Worm (Caenorhabditis elegans) whole organism, late embryonic: Measurements from ENCODE around the gene R186.8.

Experiments used
- C08G9.2 ChIP-seq: sonication (generic microtip); optimal IDR thresholded peaks from 2 replicates; lab custom pipeline; 2016; ENCODE audit warnings: mild to moderate bottlenecking, missing genetic modification characterization, moderate library complexity, missing compliant biosample characterization
- C38D4.7 ChIP-seq: fragments of 200-800 bp; sonication (Bioruptor generic); optimal IDR thresholded peaks from 2 replicates; lab custom pipeline; 2018; ENCODE audit warnings: mild to moderate bottlenecking, missing genetic modification characterization, moderate library complexity, missing compliant biosample characterization
- K09A11.1 ChIP-seq: sonication (generic microtip); optimal IDR thresholded peaks from 2 replicates; lab custom pipeline; 2017; ENCODE audit warnings: antibody characterized with exemption, mild to moderate bottlenecking, missing genetic modification characterization, missing compliant biosample characterization; ENCODE audit not compliant: insufficient read depth
- T23F11.4 ChIP-seq: fragments of 200-800 bp; sonication (Bioruptor generic); optimal IDR thresholded peaks from 2 replicates; lab custom pipeline; 2018; ENCODE audit warnings: mild to moderate bottlenecking, missing genetic modification characterization, missing compliant biosample characterization
- ahr-1 ChIP-seq: sonication (generic microtip); optimal IDR thresholded peaks from 2 replicates; lab custom pipeline; 2016; ENCODE audit warnings: missing genetic modification characterization, missing compliant biosample characterization
- ceh-19 ChIP-seq: fragments of 200-800 bp; sonication (Bioruptor generic); optimal IDR thresholded peaks from 2 replicates; lab custom pipeline; 2018; ENCODE audit warnings: mild to moderate bottlenecking, missing genetic modification characterization, missing compliant biosample characterization
- ceh-2 ChIP-seq: sonication (generic microtip); optimal IDR thresholded peaks from 2 replicates; lab custom pipeline; 2016; ENCODE audit warnings: missing genotype, missing genetic modification characterization, missing compliant biosample characterization
- ceh-22 ChIP-seq: sonication (generic microtip); optimal IDR thresholded peaks from 2 replicates; lab custom pipeline; 2017; ENCODE audit warnings: missing biosample characterization, missing genetic modification characterization
- ceh-24 ChIP-seq: sonication (generic microtip); optimal IDR thresholded peaks from 2 replicates; lab custom pipeline; 2016; ENCODE audit warnings: mild to moderate bottlenecking, missing genetic modification characterization, missing compliant biosample characterization
- ceh-30 ChIP-seq: fragments of 150-350 bp; optimal IDR thresholded peaks from 2 replicates; lab custom pipeline; 2014; ENCODE audit warnings: missing biosample characterization, missing genetic modification characterization
- ceh-34 ChIP-seq: sonication (generic microtip); optimal IDR thresholded peaks from 2 replicates; lab custom pipeline; 2016; ENCODE audit warnings: mild to moderate bottlenecking, missing genetic modification characterization, missing compliant biosample characterization
- ceh-6 ChIP-seq: fragments of 200-800 bp; sonication (Bioruptor generic); optimal IDR thresholded peaks from 2 replicates; lab custom pipeline; 2018; ENCODE audit warnings: mild to moderate bottlenecking, missing genetic modification characterization, missing compliant biosample characterization
- dmd-4 ChIP-seq: sonication (generic microtip); optimal IDR thresholded peaks from 2 replicates; lab custom pipeline; 2016; ENCODE audit warnings: borderline replicate concordance, missing genetic modification characterization, missing compliant biosample characterization
- elt-2 ChIP-seq: sonication (generic microtip); optimal IDR thresholded peaks from 2 replicates; lab custom pipeline; 2016; ENCODE audit warnings: missing genetic modification reagents, missing genetic modification characterization, missing compliant biosample characterization
- elt-4 ChIP-seq: sonication (generic microtip); optimal IDR thresholded peaks from 2 replicates; lab custom pipeline; 2016; ENCODE audit warnings: missing genetic modification characterization, missing compliant biosample characterization
- ets-4 ChIP-seq: sonication (generic microtip); optimal IDR thresholded peaks from 2 replicates; lab custom pipeline; 2016; ENCODE audit warnings: missing genetic modification characterization, missing compliant biosample characterization
- eyg-1 ChIP-seq: sonication (generic microtip); optimal IDR thresholded peaks from 2 replicates; lab custom pipeline; 2016; ENCODE audit warnings: missing genotype, missing genetic modification characterization, missing compliant biosample characterization
- fkh-10 ChIP-seq: fragments of 150-350 bp; optimal IDR thresholded peaks from 2 replicates; lab custom pipeline; 2014; ENCODE audit warnings: missing biosample characterization, missing genetic modification reagents, missing genetic modification characterization
- fkh-6 ChIP-seq: sonication (generic microtip); optimal IDR thresholded peaks from 2 replicates; lab custom pipeline; 2016; ENCODE audit warnings: missing genetic modification characterization, missing compliant biosample characterization
- hlh-15 ChIP-seq: sonication (generic microtip); optimal IDR thresholded peaks from 2 replicates; lab custom pipeline; 2016; ENCODE audit warnings: missing genetic modification characterization, missing compliant biosample characterization
- hlh-30 ChIP-seq: sonication (generic microtip); optimal IDR thresholded peaks from 2 replicates; lab custom pipeline; 2017; ENCODE audit warnings: antibody characterized with exemption, missing genetic modification characterization, missing compliant biosample characterization; ENCODE audit not compliant: insufficient read depth
- hlh-6 ChIP-seq: sonication (generic microtip); optimal IDR thresholded peaks from 2 replicates; lab custom pipeline; 2016; ENCODE audit warnings: missing genotype, missing genetic modification characterization, missing compliant biosample characterization
- lim-6 ChIP-seq: sonication (generic microtip); optimal IDR thresholded peaks from 2 replicates; lab custom pipeline; 2016; ENCODE audit warnings: missing genetic modification characterization, missing compliant biosample characterization
- lin-11 ChIP-seq: fragments of 200-800 bp; sonication (Bioruptor generic); optimal IDR thresholded peaks from 2 replicates; lab custom pipeline; 2018; ENCODE audit warnings: mild to moderate bottlenecking, missing genetic modification characterization, missing compliant biosample characterization
- madf-2 ChIP-seq: sonication (generic microtip); optimal IDR thresholded peaks from 2 replicates; lab custom pipeline; 2017; ENCODE audit warnings: missing genetic modification characterization, missing compliant biosample characterization
- mec-3 ChIP-seq: sonication (generic microtip); optimal IDR thresholded peaks from 2 replicates; lab custom pipeline; 2016; ENCODE audit warnings: borderline replicate concordance, missing genetic modification characterization, missing compliant biosample characterization
- nhr-11 ChIP-seq: fragments of 150-350 bp; optimal IDR thresholded peaks from 2 replicates; lab custom pipeline; 2014; ENCODE audit warnings: missing biosample characterization, missing genetic modification characterization
- npax-4 ChIP-seq: sonication (generic microtip); optimal IDR thresholded peaks from 2 replicates; lab custom pipeline; 2016; ENCODE audit warnings: missing genetic modification characterization, missing compliant biosample characterization
- odd-2 ChIP-seq: sonication (generic microtip); optimal IDR thresholded peaks from 2 replicates; lab custom pipeline; 2017; ENCODE audit warnings: antibody characterized with exemption, mild to moderate bottlenecking, missing genetic modification characterization, missing compliant biosample characterization
- pat-9 ChIP-seq: fragments of 200-800 bp; sonication (Bioruptor generic); optimal IDR thresholded peaks from 2 replicates; lab custom pipeline; 2018; ENCODE audit warnings: mild to moderate bottlenecking, missing genetic modification characterization, moderate library complexity, missing compliant biosample characterization
- pqm-1 ChIP-seq: sonication (generic microtip); optimal IDR thresholded peaks from 2 replicates; lab custom pipeline; 2016; ENCODE audit warnings: missing genetic modification characterization, missing compliant biosample characterization
- pros-1 ChIP-seq: fragments of 150-350 bp; optimal IDR thresholded peaks from 2 replicates; lab custom pipeline; 2014; ENCODE audit warnings: missing biosample characterization, missing genetic modification reagents, missing genetic modification characterization
- ref-2 ChIP-seq: sonication (generic microtip); optimal IDR thresholded peaks from 2 replicates; lab custom pipeline; 2016; ENCODE audit warnings: missing genetic modification characterization, missing compliant biosample characterization
- rnt-1 ChIP-seq: sonication (generic microtip); optimal IDR thresholded peaks from 2 replicates; lab custom pipeline; 2016; ENCODE audit warnings: missing genetic modification characterization, missing compliant biosample characterization
- sox-4 ChIP-seq: sonication (generic microtip); optimal IDR thresholded peaks from 2 replicates; lab custom pipeline; 2017; ENCODE audit warnings: mild to moderate bottlenecking, missing genetic modification characterization, inconsistent platforms, missing compliant biosample characterization
- syd-9 ChIP-seq: sonication (generic microtip); optimal IDR thresholded peaks from 2 replicates; lab custom pipeline; 2016; ENCODE audit warnings: mild to moderate bottlenecking, missing genetic modification characterization, moderate library complexity, missing compliant biosample characterization
- tbx-2 ChIP-seq: sonication (generic microtip); optimal IDR thresholded peaks from 2 replicates; lab custom pipeline; 2016; ENCODE audit warnings: missing genetic modification characterization, missing compliant biosample characterization
- ttx-3 ChIP-seq: sonication (generic microtip); optimal IDR thresholded peaks from 2 replicates; lab custom pipeline; 2016; ENCODE audit warnings: missing genetic modification reagents, missing genetic modification characterization, missing compliant biosample characterization
- unc-42 ChIP-seq: sonication (generic microtip); optimal IDR thresholded peaks from 2 replicates; lab custom pipeline; 2016; ENCODE audit warnings: missing genotype, missing genetic modification characterization, missing compliant biosample characterization
- unc-55 ChIP-seq: sonication (generic microtip); optimal IDR thresholded peaks from 2 replicates; lab custom pipeline; 2017; ENCODE audit warnings: missing biosample characterization, missing genetic modification reagents, missing genetic modification characterization
- unc-86 ChIP-seq: sonication (generic microtip); optimal IDR thresholded peaks from 2 replicates; lab custom pipeline; 2016; ENCODE audit warnings: missing genetic modification characterization, missing compliant biosample characterization
- zip-5 ChIP-seq: sonication (generic microtip); optimal IDR thresholded peaks from 2 replicates; lab custom pipeline; 2016; ENCODE audit warnings: missing genetic modification characterization, missing compliant biosample characterization

R186.8 gene

ce11 chrV:13009271-13009670 lies 41.5 kb upstream of the R186.8 start:
- TF ChIP-seq ceh-30 (tag; lab: Kevin White, UChicago) (no peak), hlh-30 (tag; lab: Kevin White, UChicago) (no peak), fkh-10 (GFP tag; lab: Kevin White, UChicago) (no peak), unc-42 (tag; lab: Kevin White, UChicago) (no peak), pros-1 (no peak), ceh-24 (no peak), nhr-11 (tag; lab: Kevin White, UChicago) (no peak), odd-2 (no peak), ttx-3 (no peak), K09A11.1 (tag; lab: Kevin White, UChicago) (no peak), lin-11 (tag; lab: Kevin White, UChicago) (no peak), syd-9 (tag; lab: Kevin White, UChicago) (no peak), npax-4 (tag; lab: Kevin White, UChicago) (no peak), pqm-1 (tag; lab: Kevin White, UChicago) (no peak), ceh-22 (no peak), unc-86 (tag; lab: Kevin White, UChicago) (no peak), ets-4 (tag; lab: Kevin White, UChicago) (no peak), hlh-6 (tag; lab: Kevin White, UChicago) (no peak), zip-5 (tag; lab: Kevin White, UChicago) (no peak)

- TF ChIP-seq zip-5 (tag; lab: Kevin White, UChicago) = no peak
- no peak for TF ChIP-seq ceh-6 (GFP tag; lab: Kevin White, UChicago)
- no peak for TF ChIP-seq lim-6
- no peak for TF ChIP-seq syd-9 (tag; lab: Kevin White, UChicago)
- no peak for TF ChIP-seq elt-4
- no peak for TF ChIP-seq madf-2 (tag; lab: Kevin White, UChicago)
- TF ChIP-seq unc-55 (GFP tag; lab: Kevin White, UChicago) = no peak
- no peak for TF ChIP-seq pat-9 (tag; lab: Kevin White, UChicago)
- no peak for TF ChIP-seq ceh-34
- TF ChIP-seq ceh-30 (tag; lab: Kevin White, UChicago) = no peak
- no peak for TF ChIP-seq K09A11.1 (tag; lab: Kevin White, UChicago)
- no peak for TF ChIP-seq eyg-1 (tag; lab: Kevin White, UChicago)
- no peak for TF ChIP-seq dmd-4 (tag; lab: Kevin White, UChicago)
- no peak for TF ChIP-seq ceh-19 (GFP tag; lab: Kevin White, UChicago)
- no peak for TF ChIP-seq C08G9.2
- TF ChIP-seq unc-42 (tag; lab: Kevin White, UChicago) = no peak
- TF ChIP-seq T23F11.4 (GFP tag; lab: Kevin White, UChicago) = no peak
- no peak for TF ChIP-seq sox-4 (tag; lab: Kevin White, UChicago)
- no peak for TF ChIP-seq ahr-1 (tag; lab: Kevin White, UChicago)
- TF ChIP-seq rnt-1 (tag; lab: Kevin White, UChicago) = no peak
Observed at ce11 chrV:13008825-13009224, 41.0 kb upstream of the R186.8 start, which contains the start of gene F15B9.10. TSS of gene F15B9.10 (minus strand) at chrV:13008925.

- TF ChIP-seq rnt-1 (tag; lab: Kevin White, UChicago) (no peak), sox-4 (tag; lab: Kevin White, UChicago) (no peak), elt-2 (tag; lab: Kevin White, UChicago) (no peak), hlh-15 (tag; lab: Kevin White, UChicago) (no peak), C38D4.7 (GFP tag; lab: Kevin White, UChicago) (no peak), zip-5 (tag; lab: Kevin White, UChicago) (no peak), tbx-2 (tag; lab: Kevin White, UChicago) (no peak), ref-2 (tag; lab: Kevin White, UChicago) (no peak), pros-1 (no peak), ceh-6 (GFP tag; lab: Kevin White, UChicago) (no peak), fkh-6 (no peak), mec-3 (tag; lab: Kevin White, UChicago) (no peak), C08G9.2 (no peak), ceh-2 (tag; lab: Kevin White, UChicago) (no peak)
Observed at ce11 chrV:13006754-13007153, 39.0 kb upstream of the R186.8 start.
